Worm (Caenorhabditis elegans) whole organism, L2 larva: ENCODE data around the gene ztf-14.

Experiments
- blmp-1 ChIP-seq: sonication (generic microtip); optimal IDR thresholded peaks from 2 replicates; lab custom pipeline; 2017; ENCODE audit warnings: missing genetic modification characterization, mild to moderate bottlenecking, missing compliant biosample characterization, antibody characterized with exemption, moderate library complexity; ENCODE audit not compliant: insufficient read depth
- lin-13 ChIP-seq: fragments of 150-350 bp; optimal IDR thresholded peaks from 2 replicates; lab custom pipeline; 2014; ENCODE audit warnings: missing biosample characterization, missing genetic modification reagents, missing genetic modification characterization

ce11 chrX:14527559-14527958 lies 31.7 kb downstream of the ztf-14 start, which contains the start of gene nspc-18:
- TF ChIP-seq lin-13 = no peak
- TF ChIP-seq blmp-1 (tag; lab: Kevin White, UChicago) = no peak
